Fruit fly (Drosophila melanogaster): ENCODE results near the gene Rpp14a.

- TF ChIP-seq CG8478 (optimal IDR thresholded peaks at IDR 0.05) (no peak), CTCF (optimal IDR thresholded peaks at IDR 0.05) (no peak)
Measured at dm6 chr3R:30071827-30072226, 15.2 kb downstream of the Rpp14a start.

Measured in S2 (cell line).